Worm (Caenorhabditis elegans) whole organism, L2 larva: ENCODE results near the gene let-716.

ENCODE experiments used
- C34F6.9 ChIP-seq: fragments of 150-350 bp; optimal IDR thresholded peaks from 2 replicates; lab custom pipeline; 2014; ENCODE audit warnings: missing biosample characterization, missing genetic modification characterization
- ZK546.5 ChIP-seq: sonication (generic microtip); optimal IDR thresholded peaks from 2 replicates; lab custom pipeline; 2017; ENCODE audit warnings: missing biosample characterization, missing genetic modification characterization
- ceh-16 ChIP-seq: fragments of 150-350 bp; optimal IDR thresholded peaks from 2 replicates; lab custom pipeline; 2014; ENCODE audit warnings: missing biosample characterization, missing genetic modification characterization
- egl-27 ChIP-seq: sonication (generic microtip); optimal IDR thresholded peaks from 3 replicates; lab custom pipeline; 2017; ENCODE audit warnings: missing biosample characterization, missing genetic modification reagents, missing genetic modification characterization
- elt-3 ChIP-seq: sonication (generic microtip); optimal IDR thresholded peaks from 2 replicates; lab custom pipeline; 2017; ENCODE audit warnings: missing biosample characterization, missing genetic modification characterization
- mbf-1 ChIP-seq: sonication (generic microtip); optimal IDR thresholded peaks from 2 replicates; lab custom pipeline; 2017; ENCODE audit warnings: missing biosample characterization, missing genetic modification characterization
- nhr-237 ChIP-seq: fragments of 150-350 bp; optimal IDR thresholded peaks from 2 replicates; lab custom pipeline; 2014; ENCODE audit warnings: missing biosample characterization, missing genetic modification characterization
- sma-3 ChIP-seq: sonication (generic microtip); optimal IDR thresholded peaks from 2 replicates; lab custom pipeline; 2016; ENCODE audit warnings: missing genetic modification reagents, missing genetic modification characterization, missing compliant biosample characterization
- unc-62 ChIP-seq: fragments of 150-350 bp; optimal IDR thresholded peaks from 2 replicates; lab custom pipeline; 2014; ENCODE audit warnings: missing biosample characterization, missing genetic modification reagents, missing genetic modification characterization
- ztf-11 ChIP-seq: sonication (generic microtip); optimal IDR thresholded peaks from 2 replicates; lab custom pipeline; 2017; ENCODE audit warnings: missing biosample characterization, missing genetic modification characterization

ce11 chrIII:6350424-6350823 lies 32.9 kb upstream of the let-716 start:
- no peak for TF ChIP-seq ZK546.5
- no peak for TF ChIP-seq egl-27 (tag; lab: Kevin White, UChicago)
- TF ChIP-seq unc-62 (GFP tag; lab: Kevin White, UChicago) = no peak
- no peak for TF ChIP-seq sma-3 (GFP tag; lab: Kevin White, UChicago)
- no peak for TF ChIP-seq mbf-1 (tag; lab: Kevin White, UChicago)
- no peak for TF ChIP-seq C34F6.9 (tag; lab: Kevin White, UChicago)
- no peak for TF ChIP-seq ztf-11 (tag; lab: Kevin White, UChicago)
- TF ChIP-seq elt-3 (tag; lab: Kevin White, UChicago) = no peak
- no peak for TF ChIP-seq ceh-16 (tag; lab: Kevin White, UChicago)
- TF ChIP-seq nhr-237 (tag; lab: Kevin White, UChicago) = no peak
